Worm (Caenorhabditis elegans): ENCODE results near the gene C27A2.7.

DNA sequence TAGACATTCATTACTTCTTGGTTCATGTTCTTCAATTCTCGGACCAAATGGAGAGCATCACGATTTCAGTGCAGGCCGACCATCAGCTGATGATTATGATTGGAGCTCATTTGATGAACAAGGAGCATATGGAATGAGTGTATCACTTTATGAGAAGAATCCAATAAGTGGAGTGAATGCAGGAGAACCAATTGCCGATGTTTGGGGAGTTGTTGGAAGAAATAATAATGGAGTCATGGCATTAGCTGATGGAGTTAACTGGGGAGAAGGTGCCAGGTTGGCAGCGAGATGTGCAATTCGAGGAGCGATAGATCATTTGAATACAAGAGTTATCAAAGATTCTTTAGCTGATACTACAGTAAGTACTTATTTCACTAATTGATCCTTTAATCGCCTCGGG, 20.4 kb downstream of the C27A2.7 start:
- TF ChIP-seq pes-1 (GFP tag; IDR thresholded peaks at IDR 0.05) = no peak
- TF ChIP-seq ceh-13 (GFP tag; optimal IDR thresholded peaks at IDR 0.05) = no peak
- TF ChIP-seq aly-1 (tag; optimal IDR thresholded peaks at IDR 0.05) = no peak
- no peak for TF ChIP-seq hnd-1 (tag; optimal IDR thresholded peaks at IDR 0.05)
